Worm (Caenorhabditis elegans) whole organism, L4/young adult: ENCODE measurements around the gene hrg-7.

Source experiments
- W03F9.2 ChIP-seq: fragments of 150-350 bp; optimal IDR thresholded peaks from 2 replicates; lab custom pipeline; 2014; ENCODE audit warnings: missing biosample characterization, missing genetic modification characterization
- dao-5 ChIP-seq: sonication (generic microtip); optimal IDR thresholded peaks from 2 replicates; lab custom pipeline; 2016; ENCODE audit warnings: missing genotype, missing genetic modification characterization, moderate library complexity, missing compliant biosample characterization

- TF ChIP-seq W03F9.2 (tag; lab: Kevin White, UChicago) (no peak), dao-5 (no peak)
Measured at ce11 chrV:12736166-12736753, 5.6 kb upstream of the hrg-7 start, which contains the start of gene cky-1.
